Fruit fly (Drosophila melanogaster): ENCODE data around the gene spag4.

DNA sequence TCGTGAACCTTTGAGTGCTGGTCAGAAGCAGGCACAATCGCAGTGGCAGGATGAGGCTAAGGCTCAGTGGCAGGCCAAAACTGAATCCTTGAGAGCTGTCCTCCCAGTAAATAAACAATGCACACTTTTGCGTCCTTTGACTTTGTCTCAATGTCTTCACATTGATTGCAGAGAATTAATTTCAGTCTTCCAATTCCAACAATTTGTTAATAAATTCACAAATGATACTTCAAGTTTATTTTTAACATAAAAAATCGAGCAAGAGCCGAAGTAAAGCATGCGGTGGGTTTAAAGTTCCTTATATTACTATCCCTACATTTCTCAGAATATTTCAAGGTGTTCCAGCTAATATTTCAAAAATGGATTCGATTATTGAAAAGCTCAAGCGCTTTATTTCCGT lies 45.5 kb upstream of the spag4 start, which contains the start of gene CG43167:
- no peak for TF ChIP-seq CG11762 (GFP tag; optimal IDR thresholded peaks at IDR 0.05; ENCODE audit: insufficient read depth)
- no peak for TF ChIP-seq CG3919 (GFP tag; optimal IDR thresholded peaks at IDR 0.05)
- TF ChIP-seq Lpt (GFP tag; optimal IDR thresholded peaks at IDR 0.05), result no peak
- no peak for TF ChIP-seq Blimp-1 (GFP tag; optimal IDR thresholded peaks at IDR 0.05)
- no peak for TF ChIP-seq CG3032 (tag; optimal IDR thresholded peaks at IDR 0.05)
- no peak for TF ChIP-seq CG16779 (tag; optimal IDR thresholded peaks at IDR 0.05)
- TF ChIP-seq Ets96B (tag; optimal IDR thresholded peaks at IDR 0.05), result no peak
- no peak for TF ChIP-seq CG4318 (GFP tag; optimal IDR thresholded peaks at IDR 0.05)
- TF ChIP-seq OdsH (GFP tag; optimal IDR thresholded peaks at IDR 0.05), result no peak
- no peak for TF ChIP-seq vri (GFP tag; optimal IDR thresholded peaks at IDR 0.05)
- TF ChIP-seq achi (GFP tag; optimal IDR thresholded peaks at IDR 0.05), result no peak
- TF ChIP-seq CG8319 (GFP tag; optimal IDR thresholded peaks at IDR 0.05), result no peak

All from whole organism, prepupa.